Worm (Caenorhabditis elegans) whole organism, early embryonic: ENCODE measurements around the gene F41E6.7.

Experiments
- ama-1 ChIP-seq: fragments of 150-350 bp; optimal IDR thresholded peaks from 2 replicates; lab custom pipeline; 2014
- ceh-13 ChIP-seq: fragments of 200-800 bp; sonication (Bioruptor generic); optimal IDR thresholded peaks from 2 replicates; lab custom pipeline; 2018; ENCODE audit warnings: mild to moderate bottlenecking, missing genetic modification characterization, missing compliant biosample characterization
- ets-7 ChIP-seq: sonication (generic microtip); optimal IDR thresholded peaks from 2 replicates; lab custom pipeline; 2016; ENCODE audit warnings: missing genotype, missing genetic modification characterization, missing compliant biosample characterization
- flt-1 ChIP-seq: fragments of 200-800 bp; sonication (Bioruptor generic); IDR thresholded peaks from 2 replicates; pipeline ENCODE4 v1.3.6; 2022; ENCODE audit warnings: missing genetic modification characterization, missing compliant biosample characterization
- sea-1 ChIP-seq: fragments of 200-800 bp; sonication (Bioruptor generic); conservative IDR thresholded peaks from 2 replicates; pipeline ENCODE4 v1.3.6; 2022; ENCODE audit warnings: missing genetic modification characterization, missing compliant biosample characterization
- tbx-11 ChIP-seq: fragments of 200-800 bp; sonication (Bioruptor generic); IDR thresholded peaks from 2 replicates; pipeline ENCODE4 v1.3.6; 2022; ENCODE audit warnings: missing genetic modification characterization, missing compliant biosample characterization

ce11 chrV:8608483-8608882 lies 9.4 kb upstream of the F41E6.7 start:
- no peak for TF ChIP-seq sea-1 (GFP tag; lab: Robert Waterston, UW)
- no peak for TF ChIP-seq flt-1
- no peak for TF ChIP-seq tbx-11
- no peak for TF ChIP-seq ceh-13 (GFP tag; lab: Kevin White, UChicago)
- no peak for TF ChIP-seq ama-1 (lab: Kevin White, UChicago)
- no peak for TF ChIP-seq ets-7 (tag; lab: Kevin White, UChicago)
